Worm (Caenorhabditis elegans) whole organism, L4 larva: ENCODE data around the gene nhr-176.

Source experiments
- F37D6.2 ChIP-seq: sonication (generic microtip); optimal IDR thresholded peaks from 2 replicates; lab custom pipeline; 2016; ENCODE audit warnings: mild to moderate bottlenecking, missing genetic modification characterization, missing compliant biosample characterization
- F49E8.2 ChIP-seq: sonication (generic microtip); optimal IDR thresholded peaks from 2 replicates; lab custom pipeline; 2016; ENCODE audit warnings: missing compliant biosample characterization, mild to moderate bottlenecking, missing genetic modification characterization, borderline replicate concordance
- R02D3.7 ChIP-seq: fragments of 150-350 bp; sonication (generic microtip); optimal IDR thresholded peaks from 3 replicates; lab custom pipeline; 2014; ENCODE audit warnings: missing biosample characterization, missing genetic modification characterization
- T20F7.1 ChIP-seq: fragments of 200-800 bp; sonication (Bioruptor generic); optimal IDR thresholded peaks from 2 replicates; lab custom pipeline; 2018; ENCODE audit warnings: mild to moderate bottlenecking, missing genetic modification characterization, missing compliant biosample characterization
- Y5F2A.4 ChIP-seq: fragments of 200-800 bp; sonication (Bioruptor generic); optimal IDR thresholded peaks from 2 replicates; lab custom pipeline; 2018; ENCODE audit warnings: mild to moderate bottlenecking, missing genetic modification characterization, missing compliant biosample characterization
- Y75B8A.6 ChIP-seq: fragments of 200-800 bp; sonication (Bioruptor generic); IDR thresholded peaks from 2 replicates; pipeline ENCODE4 v1.3.6; 2022; ENCODE audit warnings: missing genetic modification reagents, missing genetic modification characterization, missing compliant biosample characterization
- ZK337.2 ChIP-seq: fragments of 200-800 bp; sonication (Bioruptor generic); IDR thresholded peaks from 2 replicates; pipeline ENCODE4 v1.3.6; 2022; ENCODE audit warnings: missing genetic modification reagents, missing genetic modification characterization, missing compliant biosample characterization
- aha-1 ChIP-seq: fragments of 150-350 bp; peaks from one replicate; lab custom pipeline; 2014; ENCODE audit warnings: missing biosample characterization, missing genetic modification characterization
- ama-1 ChIP-seq: fragments of 150-350 bp; optimal IDR thresholded peaks from 2 replicates; lab custom pipeline; 2014; ENCODE audit warnings: inconsistent platforms, mixed read lengths
- ceh-32 ChIP-seq: sonication (generic microtip); optimal IDR thresholded peaks from 2 replicates; lab custom pipeline; 2016; ENCODE audit warnings: mild to moderate bottlenecking, missing genetic modification characterization, missing compliant biosample characterization; ENCODE audit not compliant: poor library complexity
- ces-1 ChIP-seq: fragments of 150-350 bp; sonication (generic microtip); optimal IDR thresholded peaks from 4 replicates; lab custom pipeline; 2014; ENCODE audit warnings: missing biosample characterization, missing genetic modification reagents, missing genetic modification characterization
- cey-2 ChIP-seq: sonication (generic microtip); optimal IDR thresholded peaks from 3 replicates; lab custom pipeline; 2017; ENCODE audit warnings: missing genetic modification characterization, mild to moderate bottlenecking, missing compliant biosample characterization, antibody characterized with exemption, borderline replicate concordance; ENCODE audit not compliant: insufficient read depth
- daf-12 ChIP-seq: fragments of 150-350 bp; optimal IDR thresholded peaks from 2 replicates; lab custom pipeline; 2014; ENCODE audit warnings: missing biosample characterization, missing genetic modification reagents, missing genetic modification characterization
- daf-16 ChIP-seq, 3 experiments: sonication (generic microtip); optimal IDR thresholded peaks; 2 replicates each; lab custom pipeline; 2016 to 2017; ENCODE audit warnings: missing genetic modification characterization in 3 of 3, missing genetic modification reagents in 3 of 3, mild to moderate bottlenecking in 2 of 3, missing compliant biosample characterization in 2 of 3, missing biosample characterization in 1 of 3, moderate library complexity in 1 of 3
- daf-8 ChIP-seq: fragments of 200-800 bp; sonication (Bioruptor generic); IDR thresholded peaks from 2 replicates; pipeline ENCODE4 v1.3.6; 2022; ENCODE audit warnings: missing genetic modification characterization, missing compliant biosample characterization
- dmd-6 ChIP-seq: fragments of 200-800 bp; sonication (Bioruptor generic); IDR thresholded peaks from 2 replicates; pipeline ENCODE4 v1.3.6; 2022; ENCODE audit warnings: missing genetic modification reagents, missing genetic modification characterization, missing compliant biosample characterization
- dmd-8 ChIP-seq: fragments of 200-800 bp; sonication (Bioruptor generic); IDR thresholded peaks from 2 replicates; pipeline ENCODE4 v1.3.6; 2022; ENCODE audit warnings: missing genetic modification characterization, missing compliant biosample characterization
- dmd-9 ChIP-seq: fragments of 200-800 bp; sonication (Bioruptor generic); IDR thresholded peaks from 2 replicates; pipeline ENCODE4 v1.3.6; 2022; ENCODE audit warnings: missing genetic modification reagents, missing genetic modification characterization, missing compliant biosample characterization
- dpl-1 ChIP-seq: fragments of 150-350 bp; optimal IDR thresholded peaks from 2 replicates; lab custom pipeline; 2014; ENCODE audit warnings: missing biosample characterization, missing genetic modification reagents, missing genetic modification characterization
- duxl-1 ChIP-seq: sonication (generic microtip); optimal IDR thresholded peaks from 2 replicates; lab custom pipeline; 2016; ENCODE audit warnings: mild to moderate bottlenecking, missing genetic modification characterization, moderate library complexity, missing compliant biosample characterization; ENCODE audit not compliant: poor library complexity
- dve-1 ChIP-seq: sonication (generic microtip); optimal IDR thresholded peaks from 2 replicates; lab custom pipeline; 2017; ENCODE audit warnings: antibody characterized with exemption, mild to moderate bottlenecking, missing genetic modification characterization, missing compliant biosample characterization; ENCODE audit not compliant: insufficient read depth
- gei-8 ChIP-seq: fragments of 200-800 bp; sonication (Bioruptor generic); optimal IDR thresholded peaks from 2 replicates; lab custom pipeline; 2018; ENCODE audit warnings: mild to moderate bottlenecking, missing genetic modification characterization, missing compliant biosample characterization
- hif-1 ChIP-seq, 2 experiments: sonication (generic microtip); optimal IDR thresholded peaks; 2 replicates each; lab custom pipeline; 2016 to 2017; ENCODE audit warnings: missing compliant biosample characterization in 2 of 2, missing genetic modification characterization in 2 of 2, missing genetic modification reagents in 2 of 2, missing genotype in 2 of 2, mild to moderate bottlenecking in 1 of 2
- hlh-30 ChIP-seq: sonication (generic microtip); optimal IDR thresholded peaks from 2 replicates; lab custom pipeline; 2017; ENCODE audit warnings: antibody characterized with exemption, mild to moderate bottlenecking, missing genetic modification characterization, missing compliant biosample characterization; ENCODE audit not compliant: insufficient read depth
- lin-1 ChIP-seq: fragments of 200-800 bp; sonication (Bioruptor generic); IDR thresholded peaks from 2 replicates; pipeline ENCODE4 v1.3.6; 2022; ENCODE audit warnings: missing genetic modification reagents, missing genetic modification characterization, missing compliant biosample characterization
- lin-13 ChIP-seq: fragments of 150-350 bp; optimal IDR thresholded peaks from 2 replicates; lab custom pipeline; 2014; ENCODE audit warnings: missing biosample characterization, missing genetic modification reagents, missing genetic modification characterization
- lsy-2 ChIP-seq, 2 experiments: fragments of 150-350 bp in 1 of 2; sonication (generic microtip) in 1 of 2; optimal IDR thresholded peaks; 2 replicates each; lab custom pipeline; 2014 to 2017; ENCODE audit warnings: missing biosample characterization in 2 of 2, missing genetic modification characterization in 2 of 2
- mes-2 ChIP-seq: sonication (generic microtip); optimal IDR thresholded peaks from 2 replicates; lab custom pipeline; 2016; ENCODE audit warnings: missing genotype, mild to moderate bottlenecking, missing genetic modification characterization, missing compliant biosample characterization; ENCODE audit not compliant: poor library complexity, severe bottlenecking
- mxl-3 ChIP-seq: fragments of 200-800 bp; sonication (Bioruptor generic); optimal IDR thresholded peaks from 2 replicates; lab custom pipeline; 2018; ENCODE audit warnings: mild to moderate bottlenecking, missing genetic modification characterization, missing compliant biosample characterization
- nhr-10 ChIP-seq: fragments of 150-350 bp; optimal IDR thresholded peaks from 2 replicates; lab custom pipeline; 2014; ENCODE audit warnings: missing biosample characterization, missing genetic modification characterization
- nhr-102 ChIP-seq: sonication (generic microtip); optimal IDR thresholded peaks from 2 replicates; lab custom pipeline; 2016; ENCODE audit warnings: mild to moderate bottlenecking, missing genetic modification characterization, moderate library complexity, missing compliant biosample characterization
- nhr-25 ChIP-seq: sonication (generic microtip); optimal IDR thresholded peaks from 2 replicates; lab custom pipeline; 2017; ENCODE audit warnings: missing genetic modification characterization, mild to moderate bottlenecking, missing compliant biosample characterization, antibody characterized with exemption, moderate library complexity, borderline replicate concordance; ENCODE audit not compliant: insufficient read depth
- nhr-28 ChIP-seq: fragments of 150-350 bp; optimal IDR thresholded peaks from 2 replicates; lab custom pipeline; 2014; ENCODE audit warnings: missing biosample characterization, missing genetic modification characterization
- nhr-41 ChIP-seq: fragments of 200-800 bp; sonication (Bioruptor generic); IDR thresholded peaks from 2 replicates; pipeline ENCODE4 v1.3.6; 2022; ENCODE audit warnings: missing genetic modification reagents, missing genetic modification characterization, missing compliant biosample characterization
- nhr-42 ChIP-seq: fragments of 200-800 bp; sonication (Bioruptor generic); IDR thresholded peaks from 2 replicates; pipeline ENCODE4 v1.3.6; 2022; ENCODE audit warnings: missing genetic modification characterization, missing compliant biosample characterization
- php-3 ChIP-seq: fragments of 200-800 bp; sonication (Bioruptor generic); IDR thresholded peaks from 2 replicates; pipeline ENCODE4 v1.3.6; 2022; ENCODE audit warnings: missing genetic modification reagents, missing genetic modification characterization, missing compliant biosample characterization
- pqm-1 ChIP-seq: sonication (generic microtip); optimal IDR thresholded peaks from 2 replicates; lab custom pipeline; 2017; ENCODE audit warnings: missing biosample characterization, missing genetic modification characterization
- rbr-2 ChIP-seq: sonication (generic microtip); optimal IDR thresholded peaks from 2 replicates; lab custom pipeline; 2016; ENCODE audit warnings: missing genotype, missing genetic modification characterization, missing compliant biosample characterization
- saeg-2 ChIP-seq: fragments of 200-800 bp; sonication (Bioruptor generic); IDR thresholded peaks from 2 replicates; pipeline ENCODE4 v1.3.6; 2022; ENCODE audit warnings: missing genetic modification reagents, missing genetic modification characterization, missing compliant biosample characterization
- sdz-12 ChIP-seq: fragments of 200-800 bp; sonication (Bioruptor generic); optimal IDR thresholded peaks from 2 replicates; lab custom pipeline; 2018; ENCODE audit warnings: mild to moderate bottlenecking, missing genetic modification characterization, missing compliant biosample characterization
- snpc-1.2 ChIP-seq: fragments of 200-800 bp; sonication (Bioruptor generic); IDR thresholded peaks from 2 replicates; pipeline ENCODE4 v1.3.6; 2022; ENCODE audit warnings: missing genetic modification reagents, missing genetic modification characterization, missing compliant biosample characterization
- spr-1 ChIP-seq: sonication (generic microtip); optimal IDR thresholded peaks from 2 replicates; lab custom pipeline; 2016; ENCODE audit warnings: mild to moderate bottlenecking, missing genetic modification characterization, missing compliant biosample characterization
- unc-130 ChIP-seq: sonication (generic microtip); optimal IDR thresholded peaks from 2 replicates; lab custom pipeline; 2016; ENCODE audit warnings: missing genetic modification reagents, missing genetic modification characterization, missing compliant biosample characterization
- unc-62 ChIP-seq, 3 experiments: fragments of 150-350 bp in 1 of 3; sonication (generic microtip); optimal IDR thresholded peaks in 2 of 3; peaks in 1 of 3; 1 replicate in 1 of 3; 2 replicates in 2 of 3; lab custom pipeline; 2014 to 2017; ENCODE audit warnings: missing biosample characterization in 3 of 3, missing genetic modification characterization in 3 of 3, missing genetic modification reagents in 3 of 3, missing genotype in 1 of 3
- zag-1 ChIP-seq: fragments of 150-350 bp; optimal IDR thresholded peaks from 2 replicates; lab custom pipeline; 2014; ENCODE audit warnings: missing biosample characterization, missing genetic modification characterization
- zfp-2 ChIP-seq: sonication (generic microtip); optimal IDR thresholded peaks from 2 replicates; lab custom pipeline; 2016; ENCODE audit warnings: mild to moderate bottlenecking, missing genetic modification characterization, missing compliant biosample characterization
- zip-11 ChIP-seq: fragments of 200-800 bp; sonication (Bioruptor generic); IDR thresholded peaks from 2 replicates; pipeline ENCODE4 v1.3.6; 2022; ENCODE audit warnings: missing genetic modification characterization, missing compliant biosample characterization

nhr-176 gene

DNA sequence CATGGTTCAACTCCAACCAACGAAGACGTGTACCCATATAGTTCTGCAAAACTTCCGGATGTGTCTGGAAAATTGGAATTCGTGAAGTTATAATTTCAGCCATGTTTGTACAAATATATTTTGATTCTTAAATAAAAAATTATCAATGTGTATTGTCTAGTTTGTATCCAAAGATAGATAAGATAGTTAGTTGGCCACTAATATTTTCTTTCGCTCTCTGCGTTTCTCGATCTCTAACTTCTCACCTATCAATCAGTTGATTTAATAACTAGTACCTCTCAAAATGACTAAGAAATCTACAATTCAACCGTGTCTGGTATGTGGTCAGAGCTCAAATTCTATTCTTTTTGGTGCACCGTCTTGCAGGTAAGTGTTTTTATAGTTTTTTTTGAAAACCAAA is at the start of gene nhr-176:
TSS of gene nhr-176 (plus strand) at position 159 of the 400 bp plus-strand sequence.
- no peak for TF ChIP-seq dmd-9
- no peak for TF ChIP-seq nhr-25 (tag; lab: Kevin White, UChicago)
- TF ChIP-seq nhr-41 (GFP tag; lab: Robert Waterston, UW) = no peak
- TF ChIP-seq daf-16 (GFP tag; optimal IDR thresholded peaks at IDR 0.05; lab: Kevin White, UChicago) = no peak
- peak; percentile 54 for TF ChIP-seq daf-16 (tag; optimal IDR thresholded peaks at IDR 0.05; lab: Kevin White, UChicago)
- TF ChIP-seq nhr-28 (tag; lab: Kevin White, UChicago) = peak; percentile 89
- TF ChIP-seq pqm-1 (tag; lab: Kevin White, UChicago) = peak; percentile 23
- no peak for TF ChIP-seq gei-8 (GFP tag; lab: Kevin White, UChicago)
- peak; percentile 40; the same call in 1 of the 2 replicates for TF ChIP-seq dmd-6 (GFP tag; lab: Robert Waterston, UW)
- no peak for TF ChIP-seq mxl-3 (GFP tag; lab: Kevin White, UChicago)
- TF ChIP-seq lsy-2 (tag; optimal IDR thresholded peaks at IDR 0.05; lab: Kevin White, UChicago) = no peak
- TF ChIP-seq dve-1 (tag; lab: Kevin White, UChicago) = peak; percentile 43
- TF ChIP-seq Y5F2A.4 = no peak
- TF ChIP-seq unc-62 (GFP tag; optimal IDR thresholded peaks at IDR 0.05 in 1 of 2; lab: Kevin White, UChicago) = peak in 1 of 2 experiments; percentile 62
- TF ChIP-seq unc-62 (tag; optimal IDR thresholded peaks at IDR 0.05; lab: Kevin White, UChicago) = no peak
- TF ChIP-seq sdz-12 = no peak
- no peak for TF ChIP-seq zfp-2 (tag; lab: Kevin White, UChicago)
- TF ChIP-seq F49E8.2 (tag; lab: Kevin White, UChicago) = no peak

DNA sequence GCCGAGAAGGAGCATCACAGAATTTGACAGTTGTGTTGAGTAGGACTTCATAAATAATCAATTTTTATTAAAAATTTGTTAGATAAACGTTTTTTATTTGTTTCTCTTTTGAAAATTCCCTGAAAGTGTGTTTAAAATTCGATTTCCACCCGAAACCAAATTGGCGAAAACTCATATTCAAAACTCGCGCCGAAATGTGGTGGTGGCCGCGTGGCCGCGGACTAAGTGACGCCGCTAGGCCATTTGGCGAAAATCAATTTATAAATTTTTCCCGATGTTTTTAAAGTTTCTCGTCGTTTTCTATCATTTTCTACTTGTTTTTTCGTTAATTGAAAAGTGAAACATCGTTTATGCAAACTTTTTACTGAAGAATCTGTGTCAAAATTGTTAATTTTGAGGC is 48.5 kb upstream of the nhr-176 start:
- TF ChIP-seq zfp-2 (tag; lab: Kevin White, UChicago) (no peak), zag-1 (tag; lab: Kevin White, UChicago) (no peak), spr-1 (no peak), unc-130 (peak; percentile 63), zip-11 (no peak), T20F7.1 (GFP tag; lab: Kevin White, UChicago) (no peak), dmd-6 (GFP tag; lab: Robert Waterston, UW) (no peak), R02D3.7 (tag; lab: Kevin White, UChicago) (no peak), sdz-12 (no peak), rbr-2 (no peak), lin-13 (no peak), snpc-1.2 (GFP tag; lab: Robert Waterston, UW) (no peak), daf-12 (tag; lab: Kevin White, UChicago) (no peak), F37D6.2 (no peak), mes-2 (tag; lab: Kevin White, UChicago) (peak; percentile 97), saeg-2 (GFP tag; lab: Robert Waterston, UW) (no peak), cey-2 (tag; lab: Kevin White, UChicago) (no peak), php-3 (GFP tag; lab: Robert Waterston, UW) (no peak), ZK337.2 (0 out of 2 replicates have a peak, but pooled peaks have one; percentile 18), ceh-32 (tag; lab: Kevin White, UChicago) (no peak), nhr-102 (tag; lab: Kevin White, UChicago) (no peak), ama-1 (lab: Kevin White, UChicago) (no peak), dpl-1 (GFP tag; lab: Kevin White, UChicago) (peak; percentile 88), duxl-1 (tag; lab: Kevin White, UChicago) (peak; percentile 10), Y75B8A.6 (GFP tag; lab: Robert Waterston, UW) (no peak), daf-8 (no peak), nhr-10 (no peak), hlh-30 (tag; lab: Kevin White, UChicago) (no peak), hif-1 (tag; optimal IDR thresholded peaks at IDR 0.05; lab: Kevin White, UChicago) (peak in 1 of 2 experiments; percentile 77), ces-1 (no peak), dmd-8 (GFP tag; lab: Robert Waterston, UW) (no peak), lin-1 (GFP tag; lab: Robert Waterston, UW) (no peak), pqm-1 (tag; lab: Kevin White, UChicago) (no peak), aha-1 (tag; lab: Kevin White, UChicago) (no peak), nhr-42 (no peak)
